Fruit fly (Drosophila melanogaster) whole organism, pupa: ENCODE data around the gene CG42268.

Source experiments
- CG10348 ChIP-seq: fragments of 200-800 bp; sonication (Bioruptor generic); IDR thresholded peaks from 2 replicates; pipeline ENCODE4 v1.3.6; 2022; ENCODE audit warnings: missing biosample characterization, missing genetic modification characterization
- CG14655 ChIP-seq: fragments of 200-800 bp; sonication (Bioruptor generic); optimal IDR thresholded peaks from 3 replicates; lab custom pipeline; 2017; ENCODE audit warnings: mild to moderate bottlenecking, missing biosample characterization, missing genetic modification reagents, missing genetic modification characterization
- CG15710 ChIP-seq: fragments of 200-800 bp; sonication (Bioruptor generic); optimal IDR thresholded peaks from 2 replicates; lab custom pipeline; 2018; ENCODE audit warnings: missing biosample characterization, mild to moderate bottlenecking, missing genetic modification characterization, moderate library complexity
- CG8159 ChIP-seq: fragments of 200-800 bp; sonication (Bioruptor generic); optimal IDR thresholded peaks from 3 replicates; lab custom pipeline; 2018; ENCODE audit warnings: missing biosample characterization, mild to moderate bottlenecking, missing genetic modification characterization, moderate library complexity
- CG8301 ChIP-seq: fragments of 200-800 bp; sonication (Bioruptor generic); optimal IDR thresholded peaks from 2 replicates; lab custom pipeline; 2018; ENCODE audit warnings: missing biosample characterization, mild to moderate bottlenecking, missing genetic modification characterization
- D1 ChIP-seq: fragments of 200-800 bp; sonication (Bioruptor generic); optimal IDR thresholded peaks from 2 replicates; lab custom pipeline; 2018; ENCODE audit warnings: missing biosample characterization, mild to moderate bottlenecking, missing genetic modification characterization, moderate library complexity
- EcR ChIP-seq: fragments of 200-800 bp; sonication (Bioruptor generic); optimal IDR thresholded peaks from 3 replicates; lab custom pipeline; 2019; ENCODE audit warnings: missing biosample characterization, missing genetic modification characterization, mild to moderate bottlenecking, moderate library complexity, missing genetic modification reagents
- Ets98B ChIP-seq: fragments of 200-800 bp; sonication (Bioruptor generic); IDR thresholded peaks from 2 replicates; pipeline ENCODE4 v1.3.6; 2022; ENCODE audit warnings: missing biosample characterization, missing genetic modification characterization
- Pif1B ChIP-seq: fragments of 200-800 bp; sonication (Bioruptor generic); optimal IDR thresholded peaks from 3 replicates; lab custom pipeline; 2016; ENCODE audit warnings: missing biosample characterization, missing genetic modification characterization
- Snoo ChIP-seq: fragments of 200-800 bp; sonication (Bioruptor generic); optimal IDR thresholded peaks from 3 replicates; lab custom pipeline; 2017; ENCODE audit warnings: missing biosample characterization, mild to moderate bottlenecking, missing genetic modification characterization, inconsistent platforms
- fd96Ca ChIP-seq: fragments of 200-800 bp; sonication (Bioruptor generic); IDR thresholded peaks from 3 replicates; pipeline ENCODE4 v1.3.6; 2022; ENCODE audit warnings: missing biosample characterization, missing genetic modification characterization
- rn ChIP-seq: fragments of 200-800 bp; sonication (Bioruptor generic); IDR thresholded peaks from 2 replicates; pipeline ENCODE4 v1.3.6; 2022; ENCODE audit warnings: missing biosample characterization, missing genetic modification characterization

- TF ChIP-seq CG8301 (no peak), Pif1B (GFP tag; lab: Kevin White, UChicago) (no peak), EcR (no peak), CG8159 (tag; lab: Kevin White, UChicago) (no peak), CG14655 (GFP tag; lab: Kevin White, UChicago) (no peak), fd96Ca (no peak), CG15710 (tag; lab: Kevin White, UChicago) (no peak), Snoo (tag; lab: Kevin White, UChicago) (no peak), rn (GFP tag; lab: Robert Waterston, UW) (no peak), CG10348 (GFP tag; lab: Robert Waterston, UW) (no peak), D1 (tag; lab: Kevin White, UChicago) (no peak), Ets98B (no peak)
Measured at dm6 chr3L:9775728-9776127, 15.5 kb upstream of the CG42268 start.
